Worm (Caenorhabditis elegans) whole organism, mixed stage, embryonic: Measurements from ENCODE around the gene lmtr-3.

ENCODE experiments used
- M03D4.4 ChIP-seq: sonication (generic microtip); optimal IDR thresholded peaks from 2 replicates; lab custom pipeline; 2017; ENCODE audit warnings: mild to moderate bottlenecking, missing genetic modification characterization, missing compliant biosample characterization
- bed-3 ChIP-seq: fragments of 200-800 bp; sonication (Bioruptor generic); optimal IDR thresholded peaks from 3 replicates; lab custom pipeline; 2018; ENCODE audit warnings: mild to moderate bottlenecking, missing genetic modification characterization, moderate library complexity, missing compliant biosample characterization
- blmp-1 ChIP-seq: fragments of 150-350 bp; optimal IDR thresholded peaks from 2 replicates; lab custom pipeline; 2014; ENCODE audit warnings: missing biosample characterization, missing genetic modification characterization
- ceh-39 ChIP-seq: fragments of 150-350 bp; optimal IDR thresholded peaks from 2 replicates; lab custom pipeline; 2014; ENCODE audit warnings: missing biosample characterization, missing genetic modification characterization
- ceh-43 ChIP-seq: fragments of 200-800 bp; sonication (Bioruptor generic); optimal IDR thresholded peaks from 2 replicates; lab custom pipeline; 2018; ENCODE audit warnings: mild to moderate bottlenecking, missing genetic modification characterization, moderate library complexity, missing compliant biosample characterization
- ceh-83 ChIP-seq: fragments of 200-800 bp; sonication (Bioruptor generic); optimal IDR thresholded peaks from 2 replicates; lab custom pipeline; 2018; ENCODE audit warnings: mild to moderate bottlenecking, missing genetic modification characterization, missing compliant biosample characterization
- ces-1 ChIP-seq: fragments of 150-350 bp; optimal IDR thresholded peaks from 2 replicates; lab custom pipeline; 2014; ENCODE audit warnings: missing biosample characterization, missing genetic modification reagents, missing genetic modification characterization
- drap-1 ChIP-seq: fragments of 200-800 bp; sonication (Bioruptor generic); optimal IDR thresholded peaks from 3 replicates; lab custom pipeline; 2018; ENCODE audit warnings: mild to moderate bottlenecking, missing genetic modification characterization, missing compliant biosample characterization
- elt-1 ChIP-seq: sonication (generic microtip); optimal IDR thresholded peaks from 2 replicates; lab custom pipeline; 2017; ENCODE audit warnings: missing genetic modification characterization, mild to moderate bottlenecking, missing compliant biosample characterization, antibody characterized with exemption, moderate library complexity, borderline replicate concordance; ENCODE audit not compliant: insufficient read depth
- elt-3 ChIP-seq: fragments of 150-350 bp; optimal IDR thresholded peaks from 2 replicates; lab custom pipeline; 2014; ENCODE audit warnings: missing biosample characterization, missing genetic modification characterization
- flh-1 ChIP-seq: fragments of 200-800 bp; sonication (Bioruptor generic); optimal IDR thresholded peaks from 2 replicates; lab custom pipeline; 2018; ENCODE audit warnings: mild to moderate bottlenecking, missing genetic modification characterization, moderate library complexity, missing compliant biosample characterization
- ham-2 ChIP-seq: fragments of 200-800 bp; sonication (Bioruptor generic); optimal IDR thresholded peaks from 2 replicates; lab custom pipeline; 2018; ENCODE audit warnings: mild to moderate bottlenecking, missing genetic modification characterization, missing compliant biosample characterization
- hlh-1 ChIP-seq: fragments of 150-350 bp; optimal IDR thresholded peaks from 2 replicates; lab custom pipeline; 2014; ENCODE audit warnings: missing biosample characterization, missing genetic modification reagents, missing genetic modification characterization
- lin-13 ChIP-seq: fragments of 150-350 bp; optimal IDR thresholded peaks from 2 replicates; lab custom pipeline; 2014; ENCODE audit warnings: missing biosample characterization, missing genetic modification characterization
- lin-32 ChIP-seq: fragments of 200-800 bp; sonication (Bioruptor generic); optimal IDR thresholded peaks from 2 replicates; lab custom pipeline; 2018; ENCODE audit warnings: mild to moderate bottlenecking, missing genetic modification characterization, missing compliant biosample characterization
- lsy-2 ChIP-seq: fragments of 150-350 bp; optimal IDR thresholded peaks from 2 replicates; lab custom pipeline; 2014; ENCODE audit warnings: missing biosample characterization, missing genetic modification characterization
- mab-5 ChIP-seq: fragments of 150-350 bp; optimal IDR thresholded peaks from 2 replicates; lab custom pipeline; 2014; ENCODE audit warnings: missing biosample characterization, missing genetic modification characterization
- mep-1 ChIP-seq: fragments of 150-350 bp; optimal IDR thresholded peaks from 2 replicates; lab custom pipeline; 2017; ENCODE audit warnings: missing biosample characterization, missing genetic modification reagents, missing genetic modification characterization, inconsistent platforms
- mls-2 ChIP-seq: sonication (generic microtip); optimal IDR thresholded peaks from 2 replicates; lab custom pipeline; 2016; ENCODE audit warnings: mild to moderate bottlenecking, missing genetic modification characterization, moderate library complexity, missing compliant biosample characterization
- nhr-12 ChIP-seq: fragments of 150-350 bp; optimal IDR thresholded peaks from 2 replicates; lab custom pipeline; 2014; ENCODE audit warnings: missing biosample characterization, missing genetic modification characterization
- nhr-2 ChIP-seq: fragments of 150-350 bp; optimal IDR thresholded peaks from 2 replicates; lab custom pipeline; 2014; ENCODE audit warnings: missing biosample characterization, missing genetic modification characterization
- nhr-237 ChIP-seq: fragments of 150-350 bp; optimal IDR thresholded peaks from 2 replicates; lab custom pipeline; 2014; ENCODE audit warnings: missing biosample characterization, missing genetic modification characterization
- nhr-28 ChIP-seq: fragments of 150-350 bp; optimal IDR thresholded peaks from 2 replicates; lab custom pipeline; 2014; ENCODE audit warnings: missing biosample characterization, missing genetic modification characterization
- nhr-76 ChIP-seq: sonication (generic microtip); optimal IDR thresholded peaks from 2 replicates; lab custom pipeline; 2017; ENCODE audit warnings: missing biosample characterization, missing genetic modification characterization
- pha-4 ChIP-seq: fragments of 150-350 bp; optimal IDR thresholded peaks from 2 replicates; lab custom pipeline; 2018; ENCODE audit warnings: missing biosample characterization, missing genetic modification reagents, missing genetic modification characterization
- snpc-4 ChIP-seq: fragments of 150-350 bp; optimal IDR thresholded peaks from 2 replicates; lab custom pipeline; 2014; ENCODE audit warnings: missing biosample characterization, missing genetic modification characterization
- sptf-1 ChIP-seq: sonication (generic microtip); optimal IDR thresholded peaks from 2 replicates; lab custom pipeline; 2017; ENCODE audit warnings: mild to moderate bottlenecking, missing genetic modification characterization, moderate library complexity, missing compliant biosample characterization
- tbx-8 ChIP-seq: fragments of 200-800 bp; sonication (Bioruptor generic); optimal IDR thresholded peaks from 2 replicates; lab custom pipeline; 2018; ENCODE audit warnings: mild to moderate bottlenecking, missing genetic modification characterization, moderate library complexity, missing compliant biosample characterization
- unc-120 ChIP-seq: sonication (generic microtip); optimal IDR thresholded peaks from 2 replicates; lab custom pipeline; 2017; ENCODE audit warnings: missing genetic modification characterization, missing compliant biosample characterization; ENCODE audit not compliant: poor library complexity, severe bottlenecking
- unc-39 ChIP-seq: fragments of 150-350 bp; optimal IDR thresholded peaks from 2 replicates; lab custom pipeline; 2014; ENCODE audit warnings: missing biosample characterization, missing genetic modification characterization
- unc-62 ChIP-seq: fragments of 150-350 bp; optimal IDR thresholded peaks from 2 replicates; lab custom pipeline; 2014; ENCODE audit warnings: missing biosample characterization, missing genetic modification reagents, missing genetic modification characterization
- zip-8 ChIP-seq: fragments of 150-350 bp; optimal IDR thresholded peaks from 2 replicates; lab custom pipeline; 2014; ENCODE audit warnings: missing biosample characterization, missing genetic modification characterization
- ztf-11 ChIP-seq: fragments of 150-350 bp; optimal IDR thresholded peaks from 2 replicates; lab custom pipeline; 2014; ENCODE audit warnings: missing biosample characterization, missing genetic modification characterization

The lmtr-3 gene

ce11 chrV:11082475-11082874, 41.5 kb upstream of the lmtr-3 start:
- TF ChIP-seq drap-1 (GFP tag; lab: Kevin White, UChicago) = no peak
- TF ChIP-seq mls-2 = no peak
- TF ChIP-seq blmp-1 (tag; lab: Kevin White, UChicago) = no peak
- peak; percentile 27 for TF ChIP-seq M03D4.4 (tag; lab: Kevin White, UChicago)
- TF ChIP-seq tbx-8 (GFP tag; lab: Kevin White, UChicago) = no peak
- TF ChIP-seq lsy-2 (tag; lab: Kevin White, UChicago) = no peak
- peak; percentile 90 for TF ChIP-seq unc-120
- TF ChIP-seq hlh-1 (tag; lab: Kevin White, UChicago) = peak; percentile 76
- no peak for TF ChIP-seq elt-3
- TF ChIP-seq ceh-43 (GFP tag; lab: Kevin White, UChicago) = no peak
- TF ChIP-seq nhr-2 (tag; lab: Kevin White, UChicago) = no peak
- no peak for TF ChIP-seq zip-8 (tag; lab: Kevin White, UChicago)
- TF ChIP-seq mep-1 (tag; lab: Kevin White, UChicago) = peak; percentile 36
- no peak for TF ChIP-seq lin-13 (tag; lab: Kevin White, UChicago)
- peak; percentile 54 for TF ChIP-seq pha-4 (tag; lab: Kevin White, UChicago)
- peak; percentile 58 for TF ChIP-seq unc-62 (GFP tag; lab: Kevin White, UChicago)
- TF ChIP-seq flh-1 (GFP tag; lab: Kevin White, UChicago) = no peak
- no peak for TF ChIP-seq ham-2
- TF ChIP-seq nhr-237 (tag; lab: Kevin White, UChicago) = peak; percentile 50

- TF ChIP-seq sptf-1 (tag; lab: Kevin White, UChicago) (no peak), ceh-39 (tag; lab: Kevin White, UChicago) (no peak), elt-1 (tag; lab: Kevin White, UChicago) (no peak), zip-8 (tag; lab: Kevin White, UChicago) (no peak), mab-5 (tag; lab: Kevin White, UChicago) (no peak), hlh-1 (tag; lab: Kevin White, UChicago) (no peak), ceh-83 (GFP tag; lab: Kevin White, UChicago) (no peak), elt-3 (no peak), nhr-28 (tag; lab: Kevin White, UChicago) (no peak), nhr-2 (tag; lab: Kevin White, UChicago) (no peak), tbx-8 (GFP tag; lab: Kevin White, UChicago) (no peak), flh-1 (GFP tag; lab: Kevin White, UChicago) (no peak), lin-13 (tag; lab: Kevin White, UChicago) (no peak), bed-3 (GFP tag; lab: Kevin White, UChicago) (no peak), ces-1 (GFP tag; lab: Kevin White, UChicago) (no peak), unc-39 (no peak), nhr-237 (tag; lab: Kevin White, UChicago) (no peak)
- TF ChIP-seq, all 35 proteins: peak for 0
Observed at ce11 chrV:11082964-11083363, 41.0 kb upstream of the lmtr-3 start.

- TF ChIP-seq ceh-39 (tag; lab: Kevin White, UChicago) (peak; percentile 26), flh-1 (GFP tag; lab: Kevin White, UChicago) (no peak), mls-2 (no peak), nhr-2 (tag; lab: Kevin White, UChicago) (no peak), lsy-2 (tag; lab: Kevin White, UChicago) (no peak), lin-32 (no peak), tbx-8 (GFP tag; lab: Kevin White, UChicago) (no peak), unc-120 (peak; percentile 90), unc-62 (GFP tag; lab: Kevin White, UChicago) (peak; percentile 70), elt-1 (tag; lab: Kevin White, UChicago) (peak; percentile 24), sptf-1 (tag; lab: Kevin White, UChicago) (no peak), nhr-237 (tag; lab: Kevin White, UChicago) (peak; percentile 75), unc-39 (no peak), ceh-83 (GFP tag; lab: Kevin White, UChicago) (no peak), mep-1 (tag; lab: Kevin White, UChicago) (no peak), ceh-43 (GFP tag; lab: Kevin White, UChicago) (no peak), nhr-76 (tag; lab: Kevin White, UChicago) (no peak), zip-8 (tag; lab: Kevin White, UChicago) (peak; percentile 95), blmp-1 (tag; lab: Kevin White, UChicago) (no peak), hlh-1 (tag; lab: Kevin White, UChicago) (peak; percentile 85), nhr-12 (tag; lab: Kevin White, UChicago) (no peak), pha-4 (tag; lab: Kevin White, UChicago) (no peak), mab-5 (tag; lab: Kevin White, UChicago) (peak; percentile 74), lin-13 (tag; lab: Kevin White, UChicago) (no peak), ztf-11 (tag; lab: Kevin White, UChicago) (no peak), nhr-28 (tag; lab: Kevin White, UChicago) (no peak), snpc-4 (no peak), ham-2 (peak; percentile 21)
Observed at ce11 chrV:11083691-11084090, 40.3 kb upstream of the lmtr-3 start.
